Fruit fly (Drosophila melanogaster) whole organism: ENCODE measurements around the gene halo.

Experiments used
- CG8478 ChIP-seq: fragments of >200 bp; optimal IDR thresholded peaks from 2 replicates; lab custom pipeline; 2018; ENCODE audit warnings: inconsistent platforms
- EcR ChIP-seq, 2 experiments: fragments of >200 bp; optimal IDR thresholded peaks; 2 replicates each; lab custom pipeline; 2017; ENCODE audit warnings: missing biosample characterization in 2 of 2, missing genetic modification characterization in 2 of 2, missing genetic modification reagents in 2 of 2
- pan ChIP-seq: fragments of >200 bp; optimal IDR thresholded peaks from 2 replicates; lab custom pipeline; 2017

DNA sequence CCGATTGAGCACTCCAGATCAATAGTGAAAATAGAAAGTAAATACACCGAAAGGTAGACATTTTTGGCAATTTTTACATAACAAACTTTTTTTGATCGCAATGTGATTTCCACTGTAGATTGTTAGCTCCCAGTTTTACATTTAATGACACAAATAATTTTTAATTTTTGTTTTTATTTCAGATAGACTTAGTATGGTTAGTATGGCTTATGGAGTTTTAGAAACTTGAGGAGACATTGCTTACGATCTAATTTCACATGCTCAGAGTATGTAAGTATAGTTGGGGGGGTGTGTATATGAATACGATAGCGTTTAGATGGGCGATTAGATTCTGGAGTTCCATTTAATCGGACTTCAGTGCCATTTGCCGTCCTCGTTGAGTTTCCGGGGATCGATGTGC is 570 bp downstream of the halo start, which contains the start of gene CG18132:
- no peak for TF ChIP-seq pan (lab: Kevin White, UChicago)
- no peak for TF ChIP-seq CG8478 (lab: Kevin White, UChicago)
- TF ChIP-seq EcR (GFP tag; optimal IDR thresholded peaks at IDR 0.05; lab: Kevin White, UChicago) = no peak
